Worm (Caenorhabditis elegans) whole organism, mixed stage, embryonic: ENCODE data around the gene dkc-1.

Source experiments
- M03D4.4 ChIP-seq: sonication (generic microtip); optimal IDR thresholded peaks from 2 replicates; lab custom pipeline; 2017; ENCODE audit warnings: mild to moderate bottlenecking, missing genetic modification characterization, missing compliant biosample characterization
- blmp-1 ChIP-seq: fragments of 150-350 bp; optimal IDR thresholded peaks from 2 replicates; lab custom pipeline; 2014; ENCODE audit warnings: missing biosample characterization, missing genetic modification characterization
- ceh-83 ChIP-seq: fragments of 200-800 bp; sonication (Bioruptor generic); optimal IDR thresholded peaks from 2 replicates; lab custom pipeline; 2018; ENCODE audit warnings: mild to moderate bottlenecking, missing genetic modification characterization, missing compliant biosample characterization
- cnd-1 ChIP-seq: fragments of 200-800 bp; sonication (Bioruptor generic); optimal IDR thresholded peaks from 2 replicates; lab custom pipeline; 2018; ENCODE audit warnings: mild to moderate bottlenecking, missing genetic modification characterization, missing compliant biosample characterization
- lin-13 ChIP-seq: fragments of 150-350 bp; optimal IDR thresholded peaks from 2 replicates; lab custom pipeline; 2014; ENCODE audit warnings: missing biosample characterization, missing genetic modification characterization
- nhr-237 ChIP-seq: fragments of 150-350 bp; optimal IDR thresholded peaks from 2 replicates; lab custom pipeline; 2014; ENCODE audit warnings: missing biosample characterization, missing genetic modification characterization
- snpc-4 ChIP-seq: fragments of 150-350 bp; optimal IDR thresholded peaks from 2 replicates; lab custom pipeline; 2014; ENCODE audit warnings: missing biosample characterization, missing genetic modification characterization
- unc-62 ChIP-seq: fragments of 150-350 bp; optimal IDR thresholded peaks from 2 replicates; lab custom pipeline; 2014; ENCODE audit warnings: missing biosample characterization, missing genetic modification reagents, missing genetic modification characterization
- ztf-11 ChIP-seq: fragments of 150-350 bp; optimal IDR thresholded peaks from 2 replicates; lab custom pipeline; 2014; ENCODE audit warnings: missing biosample characterization, missing genetic modification characterization

ce11 chrIII:10707461-10707860 is 40.8 kb upstream of the dkc-1 start, which contains the start of gene mrpl-12:
- TF ChIP-seq nhr-237 (no peak), blmp-1 (tag; lab: Kevin White, UChicago) (no peak), lin-13 (tag; lab: Kevin White, UChicago) (no peak), ceh-83 (GFP tag; lab: Kevin White, UChicago) (no peak), ztf-11 (tag; lab: Kevin White, UChicago) (no peak), snpc-4 (tag; lab: Kevin White, UChicago) (no peak), cnd-1 (tag; lab: Kevin White, UChicago) (no peak), unc-62 (GFP tag; lab: Kevin White, UChicago) (no peak), M03D4.4 (no peak)
